Worm (Caenorhabditis elegans) whole organism, L4/young adult: Measurements from ENCODE around the gene fipr-7.

Experiments
- W03F9.2 ChIP-seq: fragments of 150-350 bp; optimal IDR thresholded peaks from 2 replicates; lab custom pipeline; 2014; ENCODE audit warnings: missing biosample characterization, missing genetic modification characterization
- dao-5 ChIP-seq: sonication (generic microtip); optimal IDR thresholded peaks from 2 replicates; lab custom pipeline; 2016; ENCODE audit warnings: missing genotype, missing genetic modification characterization, moderate library complexity, missing compliant biosample characterization
- him-1 ChIP-seq: sonication (generic microtip); optimal IDR thresholded peaks from 2 replicates; lab custom pipeline; 2016; ENCODE audit warnings: missing genotype, missing genetic modification reagents, missing genetic modification characterization, missing compliant biosample characterization

DNA sequence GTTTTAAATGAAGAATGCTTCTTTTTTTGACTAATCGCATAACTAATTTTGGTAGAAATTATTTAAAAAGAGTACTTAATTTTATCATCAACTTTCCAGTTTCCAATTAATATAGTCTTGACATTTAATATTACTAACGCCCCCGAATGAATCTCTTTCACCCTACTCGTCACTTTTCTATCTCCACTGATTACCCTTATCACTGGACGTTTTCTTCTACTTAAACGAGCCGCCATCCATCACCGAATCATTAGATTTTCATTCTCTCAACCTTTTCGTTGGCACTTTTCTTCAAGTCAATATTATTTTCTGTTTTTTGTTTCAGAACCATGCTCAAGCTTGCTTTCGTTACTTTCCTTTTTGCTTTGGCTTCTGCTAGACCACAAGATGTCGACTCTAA is 48.0 kb downstream of the fipr-7 start, which contains the start of gene lys-1:
- TF ChIP-seq him-1 (tag; lab: Kevin White, UChicago): no peak
- no peak for TF ChIP-seq dao-5 (tag; lab: Kevin White, UChicago)
- no peak for TF ChIP-seq W03F9.2 (tag; lab: Kevin White, UChicago)
